Fruit fly (Drosophila melanogaster): ENCODE data around the gene Lcp65Af.

Lcp65Af gene

dm6 chr3L:6184884-6185438, 48.4 kb upstream of the Lcp65Af start, which contains the start of the genes D19B and CG43293 (continued):
- TF ChIP-seq cwo (GFP tag; optimal IDR thresholded peaks at IDR 0.05) = peak; percentile 81
- TF ChIP-seq CG10274 (GFP tag; optimal IDR thresholded peaks at IDR 0.05) = peak; percentile 80
- TF ChIP-seq gfzf (GFP tag; optimal IDR thresholded peaks at IDR 0.05) = peak; percentile 21
- peak; percentile 88 for TF ChIP-seq CG8944 (GFP tag; optimal IDR thresholded peaks at IDR 0.05)
- TF ChIP-seq Med (GFP tag) = peak; percentile 99
- peak; percentile 80 for TF ChIP-seq schlank (tag; optimal IDR thresholded peaks at IDR 0.05)
- TF ChIP-seq BtbVII (GFP tag; optimal IDR thresholded peaks at IDR 0.05) = peak; percentile 81
- peak; percentile 88 for TF ChIP-seq Aef1 (GFP tag; IDR thresholded peaks at IDR 0.05)
- TF ChIP-seq CG30403 (GFP tag; optimal IDR thresholded peaks at IDR 0.05) = peak; percentile 92
- peak; percentile 87 for TF ChIP-seq vfl (GFP tag; optimal IDR thresholded peaks at IDR 0.05)
- TF ChIP-seq CG11504 (tag; optimal IDR thresholded peaks at IDR 0.05) = peak; percentile 87
- TF ChIP-seq croc (GFP tag; conservative IDR thresholded peaks at IDR 0.05) = peak; percentile 61; the same call in 2 of the 3 replicates
- TF ChIP-seq CG10267 (tag; optimal IDR thresholded peaks at IDR 0.05) = peak; percentile 82
- TF ChIP-seq CG16779 (GFP tag; IDR thresholded peaks at IDR 0.05) = peak; percentile 89
- peak; percentile 69 for TF ChIP-seq CG12299 (tag; optimal IDR thresholded peaks at IDR 0.05)
- TF ChIP-seq CG2678 (tag; optimal IDR thresholded peaks at IDR 0.05) = peak; percentile 90
- peak; percentile 94 for TF ChIP-seq mam (GFP tag; optimal IDR thresholded peaks at IDR 0.05)
- TF ChIP-seq Ravus (GFP tag; IDR thresholded peaks at IDR 0.05) = peak; percentile 61
- TF ChIP-seq CG4360 (GFP tag; IDR thresholded peaks at IDR 0.05) = peak; percentile 58; the same call in 1 of the 2 replicates
- peak; percentile 95 for TF ChIP-seq Xrp1 (GFP tag; IDR thresholded peaks at IDR 0.05)
- TF ChIP-seq Blimp-1 (GFP tag; optimal IDR thresholded peaks at IDR 0.05) = peak; percentile 82
- TF ChIP-seq CG12219 (GFP tag; optimal IDR thresholded peaks at IDR 0.05) = peak; percentile 84
- peak; percentile 82 for TF ChIP-seq MTF-1 (GFP tag; optimal IDR thresholded peaks at IDR 0.05; ENCODE audit: borderline replicate concordance)
- peak; percentile 70 for TF ChIP-seq CG43689 (GFP tag; IDR thresholded peaks at IDR 0.05)
- TF ChIP-seq trem (tag; optimal IDR thresholded peaks at IDR 0.05) = peak; percentile 72
- peak; percentile 88 for TF ChIP-seq PHDP (tag; optimal IDR thresholded peaks at IDR 0.05)
- TF ChIP-seq CG11696 (GFP tag; IDR thresholded peaks at IDR 0.05) = peak; percentile 99
- no peak for TF ChIP-seq hb (GFP tag; IDR thresholded peaks at IDR 0.05; ENCODE audit: partially characterized antibody)
- TF ChIP-seq CG6654 (GFP tag; optimal IDR thresholded peaks at IDR 0.05) = peak; percentile 37
- peak; percentile 88 for TF ChIP-seq CG13296 (GFP tag; optimal IDR thresholded peaks at IDR 0.05)
- TF ChIP-seq CG18764 (GFP tag; optimal IDR thresholded peaks at IDR 0.05) = peak; percentile 85
- TF ChIP-seq B-H2 (GFP tag; optimal IDR thresholded peaks at IDR 0.05) = peak; percentile 87
- peak; percentile 63 for TF ChIP-seq kah (GFP tag; optimal IDR thresholded peaks at IDR 0.05)
- peak; percentile 84 for TF ChIP-seq CG7786 (GFP tag; optimal IDR thresholded peaks at IDR 0.05)
- peak; percentile 95 for TF ChIP-seq YL-1 (GFP tag; optimal IDR thresholded peaks at IDR 0.05)
- TF ChIP-seq Optix (GFP tag; IDR thresholded peaks at IDR 0.05) = peak; percentile 93
- TF ChIP-seq CG30020 (tag; optimal IDR thresholded peaks at IDR 0.05) = peak; percentile 53
- peak; percentile 83 for TF ChIP-seq gcm (GFP tag; optimal IDR thresholded peaks at IDR 0.05)
- no peak for TF ChIP-seq kni (GFP tag; optimal IDR thresholded peaks at IDR 0.05)
- peak; percentile 90 for TF ChIP-seq Ada2b (GFP tag; IDR thresholded peaks at IDR 0.05)
- TF ChIP-seq CG1792 (GFP tag; optimal IDR thresholded peaks at IDR 0.05) = peak; percentile 79
- peak; percentile 70 for TF ChIP-seq Jarid2 (GFP tag; optimal IDR thresholded peaks at IDR 0.05)
- TF ChIP-seq pzg (GFP tag; optimal IDR thresholded peaks at IDR 0.05) = peak; percentile 81
- TF ChIP-seq CG14014 (GFP tag; IDR thresholded peaks at IDR 0.05) = peak; percentile 92
- TF ChIP-seq CG13894 (tag; optimal IDR thresholded peaks at IDR 0.05) = peak; percentile 84
- peak; percentile 66 for TF ChIP-seq Oaz (GFP tag; IDR thresholded peaks at IDR 0.05)
- peak; percentile 87 for TF ChIP-seq wdn (GFP tag; IDR thresholded peaks at IDR 0.05)
- TF ChIP-seq HmgD (GFP tag; optimal IDR thresholded peaks at IDR 0.05) = peak; percentile 85
- TF ChIP-seq CG14965 (GFP tag; optimal IDR thresholded peaks at IDR 0.05; ENCODE audit: borderline replicate concordance) = no peak
- TF ChIP-seq CG2202 (tag; optimal IDR thresholded peaks at IDR 0.05) = peak; percentile 75

Measured in whole organism, embryonic.